Worm (Caenorhabditis elegans): ENCODE results near the gene cpg-20.

- TF ChIP-seq ztf-29 (GFP tag; IDR thresholded peaks at IDR 0.05), result no peak
- no peak for TF ChIP-seq T22C8.4 (GFP tag; IDR thresholded peaks at IDR 0.05)
- no peak for TF ChIP-seq ref-1 (GFP tag; conservative IDR thresholded peaks at IDR 0.05)
These were observed 13.9 kb downstream of the cpg-20 start for ce11 chrIV:6062078-6062477.

All from whole organism, midembryonic.